Worm (Caenorhabditis elegans) whole organism, L4 larva: ENCODE data around the gene srn-1.

Source experiments
- ZK337.2 ChIP-seq: fragments of 200-800 bp; sonication (Bioruptor generic); IDR thresholded peaks from 2 replicates; pipeline ENCODE4 v1.3.6; 2022; ENCODE audit warnings: missing genetic modification reagents, missing genetic modification characterization, missing compliant biosample characterization
- ces-1 ChIP-seq: fragments of 150-350 bp; sonication (generic microtip); optimal IDR thresholded peaks from 4 replicates; lab custom pipeline; 2014; ENCODE audit warnings: missing biosample characterization, missing genetic modification reagents, missing genetic modification characterization
- ctbp-1 ChIP-seq: fragments of 200-800 bp; sonication (Bioruptor generic); IDR thresholded peaks from 2 replicates; pipeline ENCODE4 v1.3.6; 2022; ENCODE audit warnings: missing genetic modification reagents, missing genetic modification characterization, missing compliant biosample characterization
- hlh-30 ChIP-seq: sonication (generic microtip); optimal IDR thresholded peaks from 2 replicates; lab custom pipeline; 2017; ENCODE audit warnings: antibody characterized with exemption, mild to moderate bottlenecking, missing genetic modification characterization, missing compliant biosample characterization; ENCODE audit not compliant: insufficient read depth
- mep-1 ChIP-seq: fragments of 150-350 bp; sonication (generic microtip); optimal IDR thresholded peaks from 3 replicates; lab custom pipeline; 2014; ENCODE audit warnings: missing biosample characterization, missing genetic modification characterization
- nhr-6 ChIP-seq: fragments of 150-350 bp; optimal IDR thresholded peaks from 2 replicates; lab custom pipeline; 2014; ENCODE audit warnings: missing biosample characterization, missing genetic modification characterization
- rbr-2 ChIP-seq: sonication (generic microtip); optimal IDR thresholded peaks from 2 replicates; lab custom pipeline; 2016; ENCODE audit warnings: missing genotype, missing genetic modification characterization, missing compliant biosample characterization
- unc-130 ChIP-seq: sonication (generic microtip); optimal IDR thresholded peaks from 2 replicates; lab custom pipeline; 2016; ENCODE audit warnings: missing genetic modification reagents, missing genetic modification characterization, missing compliant biosample characterization

- TF ChIP-seq ZK337.2 (GFP tag; lab: Robert Waterston, UW) (no peak), rbr-2 (no peak), nhr-6 (no peak), ces-1 (GFP tag; lab: Kevin White, UChicago) (no peak), hlh-30 (tag; lab: Kevin White, UChicago) (peak; percentile 64), unc-130 (no peak), ctbp-1 (GFP tag; lab: Robert Waterston, UW) (no peak), mep-1 (no peak)
Observed at ce11 chrV:6248714-6249113, 37.5 kb downstream of the srn-1 start.
